Worm (Caenorhabditis elegans): ENCODE measurements around the gene fbxb-77.

ce11 chrIV:4724562-4724961, 31.4 kb downstream of the fbxb-77 start, which contains the start of gene K08F11.1:
- TF ChIP-seq ref-1 (GFP tag; conservative IDR thresholded peaks at IDR 0.05) (no peak), T22C8.4 (GFP tag; IDR thresholded peaks at IDR 0.05) (no peak), med-1 (GFP tag; optimal IDR thresholded peaks at IDR 0.05; ENCODE audit: insufficient read depth) (no peak), klf-2 (GFP tag; conservative IDR thresholded peaks at IDR 0.05) (no peak), flt-1 (GFP tag; IDR thresholded peaks at IDR 0.05) (no peak), cog-1 (tag; optimal IDR thresholded peaks at IDR 0.05) (no peak), tab-1 (GFP tag; IDR thresholded peaks at IDR 0.05) (no peak), ztf-23 (GFP tag; IDR thresholded peaks at IDR 0.05) (no peak)

Data from whole organism, midembryonic.